Fruit fly (Drosophila melanogaster) whole organism, embryonic: ENCODE measurements around the gene Trim9.

Source experiments
- Bdp1 ChIP-seq: fragments of 200-800 bp; sonication (Bioruptor generic); optimal IDR thresholded peaks from 3 replicates; lab custom pipeline; 2016; ENCODE audit warnings: missing biosample characterization, missing genetic modification characterization
- CG12391 ChIP-seq: fragments of 200-800 bp; sonication (Bioruptor generic); optimal IDR thresholded peaks from 3 replicates; lab custom pipeline; 2018; ENCODE audit warnings: missing biosample characterization, mild to moderate bottlenecking, missing genetic modification characterization, moderate library complexity
- CG1647 ChIP-seq: fragments of 200-800 bp; sonication (Bioruptor generic); optimal IDR thresholded peaks from 3 replicates; lab custom pipeline; 2016; ENCODE audit warnings: missing biosample characterization, missing genetic modification characterization
- CG3163 ChIP-seq: fragments of 200-800 bp; sonication (Bioruptor generic); optimal IDR thresholded peaks from 3 replicates; lab custom pipeline; 2016; ENCODE audit warnings: missing biosample characterization, missing genetic modification characterization
- GATAe ChIP-seq: fragments of 200-800 bp; sonication (Bioruptor generic); conservative IDR thresholded peaks from 2 replicates; pipeline ENCODE4 v1.3.6; 2022; ENCODE audit warnings: missing biosample characterization, missing genetic modification characterization
- cato ChIP-seq: fragments of 200-800 bp; sonication (Bioruptor generic); optimal IDR thresholded peaks from 2 replicates; lab custom pipeline; 2016; ENCODE audit warnings: missing biosample characterization, missing genetic modification characterization, borderline replicate concordance
- chif ChIP-seq, 2 experiments: fragments of 200-800 bp; sonication (Bioruptor generic); optimal IDR thresholded peaks; 3 replicates each; lab custom pipeline; 2016; ENCODE audit warnings: missing biosample characterization in 2 of 2, missing genetic modification characterization in 2 of 2
- oc ChIP-seq: fragments of 200-800 bp; sonication (Bioruptor generic); optimal IDR thresholded peaks from 2 replicates; lab custom pipeline; 2018; ENCODE audit warnings: missing biosample characterization, mild to moderate bottlenecking, missing genetic modification characterization, moderate library complexity
- rib ChIP-seq: fragments of 200-800 bp; sonication (Bioruptor generic); IDR thresholded peaks from 2 replicates; pipeline ENCODE4 v1.3.6; 2022; ENCODE audit warnings: missing biosample characterization, missing genetic modification characterization
- zfh2 ChIP-seq: fragments of 200-800 bp; sonication (Bioruptor generic); optimal IDR thresholded peaks from 2 replicates; lab custom pipeline; 2016; ENCODE audit warnings: missing biosample characterization, missing genetic modification characterization

DNA sequence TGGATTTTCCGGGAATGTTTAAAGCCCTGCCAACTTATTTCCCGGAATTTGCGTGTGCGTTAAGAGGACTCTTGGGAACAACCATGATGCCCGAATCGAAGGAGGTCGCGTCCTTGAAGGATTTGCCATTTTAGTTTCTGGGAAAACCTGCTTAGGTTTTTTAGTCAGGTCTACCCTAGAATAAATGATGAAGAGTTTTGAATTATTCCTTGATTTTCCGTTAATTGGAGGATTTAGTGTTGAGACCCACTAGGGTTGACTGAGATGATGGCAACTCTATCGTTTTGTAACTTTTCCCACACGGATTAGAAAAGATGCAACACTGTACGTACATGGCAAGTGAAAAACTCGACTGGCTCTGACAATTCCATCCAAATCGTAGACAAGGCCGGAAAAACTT, 106.6 kb downstream of the Trim9 start, which contains the start of gene dbf:
- TF ChIP-seq oc (tag; lab: Kevin White, UChicago) (no peak), Bdp1 (GFP tag; lab: Kevin White, UChicago) (no peak), CG3163 (GFP tag; lab: Kevin White, UChicago) (no peak), chif (GFP tag; optimal IDR thresholded peaks at IDR 0.05; lab: Kevin White, UChicago) (no peak), GATAe (no peak), CG1647 (GFP tag; lab: Kevin White, UChicago) (no peak), rib (GFP tag; lab: Robert Waterston, UW) (no peak), zfh2 (GFP tag; lab: Kevin White, UChicago) (no peak), cato (GFP tag; lab: Kevin White, UChicago) (no peak), CG12391 (no peak)
